Worm (Caenorhabditis elegans) whole organism, L4 larva: ENCODE measurements around the gene ZK546.19.
A peak's percentile ranks its signal among the peaks of the same experiment; 100 is the strongest.

ENCODE experiments used
- F26F4.8 ChIP-seq: fragments of 200-800 bp; sonication (Bioruptor generic); conservative IDR thresholded peaks from 2 replicates; pipeline ENCODE4 v1.3.6; 2022; ENCODE audit warnings: missing genetic modification characterization, missing compliant biosample characterization
- ZK337.2 ChIP-seq: fragments of 200-800 bp; sonication (Bioruptor generic); IDR thresholded peaks from 2 replicates; pipeline ENCODE4 v1.3.6; 2022; ENCODE audit warnings: missing genetic modification reagents, missing genetic modification characterization, missing compliant biosample characterization
- aly-2 ChIP-seq: sonication (generic microtip); optimal IDR thresholded peaks from 2 replicates; lab custom pipeline; 2018; ENCODE audit warnings: missing biosample characterization, missing genetic modification characterization
- ama-1 ChIP-seq: fragments of 150-350 bp; optimal IDR thresholded peaks from 2 replicates; lab custom pipeline; 2014; ENCODE audit warnings: inconsistent platforms, mixed read lengths
- ces-1 ChIP-seq: fragments of 150-350 bp; sonication (generic microtip); optimal IDR thresholded peaks from 4 replicates; lab custom pipeline; 2014; ENCODE audit warnings: missing biosample characterization, missing genetic modification reagents, missing genetic modification characterization
- fkh-10 ChIP-seq: fragments of 150-350 bp; optimal IDR thresholded peaks from 2 replicates; lab custom pipeline; 2014; ENCODE audit warnings: missing biosample characterization, missing genetic modification reagents, missing genetic modification characterization
- mdl-1 ChIP-seq, 2 experiments: fragments of 150-350 bp in 1 of 2; sonication (generic microtip) in 1 of 2; optimal IDR thresholded peaks; 2 replicates each; lab custom pipeline; 2014 to 2017; ENCODE audit warnings: missing biosample characterization in 2 of 2, missing genetic modification characterization in 2 of 2
- nhr-237 ChIP-seq: sonication (generic microtip); optimal IDR thresholded peaks from 2 replicates; lab custom pipeline; 2017; ENCODE audit warnings: missing biosample characterization, missing genetic modification characterization
- pha-4 ChIP-seq, 2 experiments: fragments of 150-350 bp in 1 of 2; fragments of 200-800 bp in 1 of 2; sonication (Bioruptor generic) in 1 of 2; IDR thresholded peaks in 1 of 2; optimal IDR thresholded peaks in 1 of 2; 2 replicates each; pipeline versions ENCODE4 v1.3.6 to Lab custom; 2014 to 2022; ENCODE audit warnings: missing genetic modification characterization in 2 of 2, missing genetic modification reagents in 2 of 2, missing biosample characterization in 1 of 2, missing compliant biosample characterization in 1 of 2
- skn-1 ChIP-seq: fragments of 150-350 bp; optimal IDR thresholded peaks from 2 replicates; lab custom pipeline; 2014; ENCODE audit warnings: missing biosample characterization, missing genetic modification characterization
- unc-62 ChIP-seq, 3 experiments: fragments of 150-350 bp in 1 of 3; sonication (generic microtip); optimal IDR thresholded peaks in 2 of 3; peaks in 1 of 3; 1 replicate in 1 of 3; 2 replicates in 2 of 3; lab custom pipeline; 2014 to 2017; ENCODE audit warnings: missing biosample characterization in 3 of 3, missing genetic modification characterization in 3 of 3, missing genetic modification reagents in 3 of 3, missing genotype in 1 of 3
- zag-1 ChIP-seq: fragments of 150-350 bp; optimal IDR thresholded peaks from 2 replicates; lab custom pipeline; 2014; ENCODE audit warnings: missing biosample characterization, missing genetic modification characterization
- zfp-3 ChIP-seq: fragments of 200-800 bp; sonication (Bioruptor generic); conservative IDR thresholded peaks from 2 replicates; pipeline ENCODE4 v1.3.6; 2022; ENCODE audit warnings: missing genetic modification reagents, missing genetic modification characterization, missing compliant biosample characterization
- ztf-11 ChIP-seq: fragments of 150-350 bp; optimal IDR thresholded peaks from 2 replicates; lab custom pipeline; 2014; ENCODE audit warnings: missing biosample characterization, missing genetic modification characterization

ce11 chrII:4925198-4925764 is 16.2 kb upstream of the ZK546.19 start, which contains the start of gene aagr-2:
- TF ChIP-seq unc-62 (GFP tag; optimal IDR thresholded peaks at IDR 0.05 in 1 of 2; lab: Kevin White, UChicago) (peak in 1 of 2 experiments; percentile 29), unc-62 (tag; optimal IDR thresholded peaks at IDR 0.05; lab: Kevin White, UChicago) (no peak), mdl-1 (tag; optimal IDR thresholded peaks at IDR 0.05; lab: Kevin White, UChicago) (peak; percentile 0 to 86), zfp-3 (GFP tag; lab: Robert Waterston, UW) (0 out of 2 replicates have a peak, but pooled peaks have one; percentile 37), skn-1 (tag; lab: Kevin White, UChicago) (no peak), aly-2 (no peak), ces-1 (GFP tag; lab: Kevin White, UChicago) (no peak), zag-1 (tag; lab: Kevin White, UChicago) (no peak), pha-4 (GFP tag; IDR thresholded peaks at IDR 0.05; lab: Robert Waterston, UW) (no peak; the same call in 1 of the 2 replicates), pha-4 (tag; optimal IDR thresholded peaks at IDR 0.05; lab: Kevin White, UChicago) (no peak), ZK337.2 (GFP tag; lab: Robert Waterston, UW) (no peak), ztf-11 (tag; lab: Kevin White, UChicago) (no peak), fkh-10 (GFP tag; lab: Kevin White, UChicago) (no peak), nhr-237 (no peak), F26F4.8 (GFP tag; lab: Robert Waterston, UW) (no peak), ama-1 (no peak)
